Worm (Caenorhabditis elegans) whole organism, L1 larva: Measurements from ENCODE around the gene prp-18.

Source experiments
- lin-13 ChIP-seq: fragments of 150-350 bp; optimal IDR thresholded peaks from 2 replicates; lab custom pipeline; 2014; ENCODE audit warnings: missing biosample characterization, missing genetic modification reagents, missing genetic modification characterization
- lin-15B ChIP-seq: fragments of 150-350 bp; sonication (generic microtip); optimal IDR thresholded peaks from 3 replicates; lab custom pipeline; 2014; ENCODE audit warnings: missing biosample characterization, missing genetic modification characterization
- lin-39 ChIP-seq: fragments of 150-350 bp; optimal IDR thresholded peaks from 2 replicates; lab custom pipeline; 2014; ENCODE audit warnings: missing biosample characterization, missing genetic modification reagents, missing genetic modification characterization
- nhr-12 ChIP-seq: sonication (generic microtip); optimal IDR thresholded peaks from 2 replicates; lab custom pipeline; 2017; ENCODE audit warnings: missing biosample characterization, missing genetic modification characterization
- snpc-4 ChIP-seq: fragments of 150-350 bp; optimal IDR thresholded peaks from 2 replicates; lab custom pipeline; 2014; ENCODE audit warnings: missing biosample characterization, missing genetic modification characterization
- tbx-2 ChIP-seq: sonication (generic microtip); optimal IDR thresholded peaks from 2 replicates; lab custom pipeline; 2016; ENCODE audit warnings: missing genetic modification characterization, missing compliant biosample characterization
- ztf-11 ChIP-seq, 2 experiments: sonication (generic microtip); optimal IDR thresholded peaks; 2 replicates each; lab custom pipeline; 2016 to 2017; ENCODE audit warnings: missing genetic modification characterization in 2 of 2, missing biosample characterization in 1 of 2, missing compliant biosample characterization in 1 of 2

ce11 chrIV:9872786-9873185, 11.4 kb downstream of the prp-18 start:
- TF ChIP-seq snpc-4 (tag; lab: Kevin White, UChicago) = no peak
- TF ChIP-seq lin-39 (tag; lab: Kevin White, UChicago) = no peak
- TF ChIP-seq tbx-2 (tag; lab: Kevin White, UChicago) = no peak
- TF ChIP-seq lin-13 (GFP tag; lab: Kevin White, UChicago) = no peak
- no peak for TF ChIP-seq ztf-11 (tag; optimal IDR thresholded peaks at IDR 0.05; lab: Kevin White, UChicago)
- TF ChIP-seq nhr-12 (tag; lab: Kevin White, UChicago) = no peak
- TF ChIP-seq lin-15B (tag; lab: Kevin White, UChicago) = no peak
